Fruit fly (Drosophila melanogaster): ENCODE measurements around the gene Sfxn1-3.
A peak's percentile ranks its signal among the peaks of the same experiment; 100 is the strongest.

Sfxn1-3 gene

dm6 chr3R:4378363-4379354 lies at the start of gene Sfxn1-3 (continued):
- no peak for TF ChIP-seq CG10321 (GFP tag; IDR thresholded peaks at IDR 0.05)
- peak; percentile 63 for TF ChIP-seq Hand (GFP tag; optimal IDR thresholded peaks at IDR 0.05)
- no peak for TF ChIP-seq CG12744 (GFP tag; optimal IDR thresholded peaks at IDR 0.05)
- TF ChIP-seq sqz (GFP tag; optimal IDR thresholded peaks at IDR 0.05) = no peak
- peak; percentile 42 for TF ChIP-seq CG15269 (tag; optimal IDR thresholded peaks at IDR 0.05)
- TF ChIP-seq CG32532 (GFP tag; IDR thresholded peaks at IDR 0.05) = peak; percentile 65
- peak; percentile 48; the same call in 2 of the 3 replicates for TF ChIP-seq zen2 (GFP tag; IDR thresholded peaks at IDR 0.05; ENCODE audit: partially characterized antibody)
- peak; percentile 30 for TF ChIP-seq Antp (GFP tag; optimal IDR thresholded peaks at IDR 0.05)
- peak; percentile 92 for TF ChIP-seq Jarid2 (GFP tag; optimal IDR thresholded peaks at IDR 0.05)
- peak; percentile 57 for TF ChIP-seq pho (GFP tag; optimal IDR thresholded peaks at IDR 0.05)
- TF ChIP-seq fd3F (GFP tag; optimal IDR thresholded peaks at IDR 0.05) = no peak
- no peak for TF ChIP-seq salm (tag; optimal IDR thresholded peaks at IDR 0.05)
- peak; percentile 78 for TF ChIP-seq nom (GFP tag; optimal IDR thresholded peaks at IDR 0.05)
- no peak for TF ChIP-seq ham (GFP tag; IDR thresholded peaks at IDR 0.05)
- no peak for TF ChIP-seq CG4854 (GFP tag; optimal IDR thresholded peaks at IDR 0.05)
- TF ChIP-seq ssp (GFP tag; IDR thresholded peaks at IDR 0.05) = no peak
- TF ChIP-seq CG3995 (GFP tag; optimal IDR thresholded peaks at IDR 0.05) = no peak
- no peak for TF ChIP-seq br (optimal IDR thresholded peaks at IDR 0.05)
- TF ChIP-seq Hmx (GFP tag; optimal IDR thresholded peaks at IDR 0.05) = no peak
- no peak for TF ChIP-seq esg (GFP tag; conservative IDR thresholded peaks at IDR 0.05)
- no peak for TF ChIP-seq yki (optimal IDR thresholded peaks at IDR 0.05)
- no peak for TF ChIP-seq C15 (GFP tag; IDR thresholded peaks at IDR 0.05)
- peak; percentile 94 for TF ChIP-seq CG10543 (GFP tag; optimal IDR thresholded peaks at IDR 0.05)
- TF ChIP-seq Stat92E (GFP tag; optimal IDR thresholded peaks at IDR 0.05) = peak in 1 of 3 experiments; percentile 61
- no peak for TF ChIP-seq disco-r (GFP tag; optimal IDR thresholded peaks at IDR 0.05)
- TF ChIP-seq CG3407 (GFP tag; optimal IDR thresholded peaks at IDR 0.05) = no peak
- peak; percentile 26 for TF ChIP-seq Atf-2 (GFP tag; optimal IDR thresholded peaks at IDR 0.05)
- TF ChIP-seq CG32767 (GFP tag; IDR thresholded peaks at IDR 0.05) = peak; percentile 45; the same call in 1 of the 2 replicates
- no peak for TF ChIP-seq dan (GFP tag; IDR thresholded peaks at IDR 0.05)
- TF ChIP-seq nerfin-2 (GFP tag; IDR thresholded peaks at IDR 0.05; ENCODE audit: partially characterized antibody) = no peak; the same call in 1 of the 2 replicates
- peak; percentile 74 for TF ChIP-seq CG9932 (GFP tag; IDR thresholded peaks at IDR 0.05)
- no peak for TF ChIP-seq CG8478 (optimal IDR thresholded peaks at IDR 0.05)
- TF ChIP-seq dmrt99B (tag; optimal IDR thresholded peaks at IDR 0.05) = no peak
- peak; percentile 5 for TF ChIP-seq Dek (tag; optimal IDR thresholded peaks at IDR 0.05)
- no peak for TF ChIP-seq CG1647 (GFP tag; optimal IDR thresholded peaks at IDR 0.05)
- no peak for TF ChIP-seq CG7786 (GFP tag; optimal IDR thresholded peaks at IDR 0.05)
- no peak for TF ChIP-seq tll (GFP tag; optimal IDR thresholded peaks at IDR 0.05)
- peak; percentile 68 for TF ChIP-seq oc (tag; optimal IDR thresholded peaks at IDR 0.05)
- peak; percentile 80 for TF ChIP-seq Fer1 (GFP tag; optimal IDR thresholded peaks at IDR 0.05)
- TF ChIP-seq sd (tag; optimal IDR thresholded peaks at IDR 0.05) = peak; percentile 95
- TF ChIP-seq CG9797 (GFP tag; optimal IDR thresholded peaks at IDR 0.05) = no peak
- TF ChIP-seq Ptx1 (GFP tag; IDR thresholded peaks at IDR 0.05) = peak; percentile 24; the same call in 1 of the 2 replicates
- peak; percentile 26 for TF ChIP-seq CrebB (tag; optimal IDR thresholded peaks at IDR 0.05)
- TF ChIP-seq Ssrp (tag; optimal IDR thresholded peaks at IDR 0.05) = peak; percentile 9
- TF ChIP-seq pzg (GFP tag; optimal IDR thresholded peaks at IDR 0.05) = peak; percentile 49
- TF ChIP-seq sna (GFP tag; IDR thresholded peaks at IDR 0.05; ENCODE audit: partially characterized antibody) = peak; percentile 52; the same call in 1 of the 2 replicates
- TF ChIP-seq ewg (GFP tag; optimal IDR thresholded peaks at IDR 0.05) = peak; percentile 91
- TF ChIP-seq Sry-δ (GFP tag; optimal IDR thresholded peaks at IDR 0.05) = peak; percentile 78
